Worm (Caenorhabditis elegans) whole organism, L3 larva: ENCODE results near the gene srsx-9.

Experiments used
- nhr-23 ChIP-seq: fragments of 150-350 bp; optimal IDR thresholded peaks from 2 replicates; lab custom pipeline; 2014; ENCODE audit warnings: missing biosample characterization, missing genetic modification reagents, missing genetic modification characterization
- nhr-237 ChIP-seq: fragments of 150-350 bp; optimal IDR thresholded peaks from 2 replicates; lab custom pipeline; 2014; ENCODE audit warnings: missing biosample characterization, missing genetic modification characterization
- nhr-77 ChIP-seq: fragments of 150-350 bp; optimal IDR thresholded peaks from 2 replicates; lab custom pipeline; 2014; ENCODE audit warnings: missing biosample characterization, missing genetic modification characterization
- unc-62 ChIP-seq: fragments of 150-350 bp; sonication (generic microtip); optimal IDR thresholded peaks from 4 replicates; lab custom pipeline; 2014; ENCODE audit warnings: missing biosample characterization, missing genetic modification reagents, missing genetic modification characterization

ce11 chrV:4980094-4980493 is 7.3 kb upstream of the srsx-9 start:
- TF ChIP-seq nhr-23 (tag; lab: Kevin White, UChicago): no peak
- TF ChIP-seq nhr-237 (tag; lab: Kevin White, UChicago): no peak
- no peak for TF ChIP-seq nhr-77 (tag; lab: Kevin White, UChicago)
- TF ChIP-seq unc-62 (GFP tag; lab: Kevin White, UChicago): no peak
